Fruit fly (Drosophila melanogaster): ENCODE results near the gene CG33635.

Gene CG33635

DNA sequence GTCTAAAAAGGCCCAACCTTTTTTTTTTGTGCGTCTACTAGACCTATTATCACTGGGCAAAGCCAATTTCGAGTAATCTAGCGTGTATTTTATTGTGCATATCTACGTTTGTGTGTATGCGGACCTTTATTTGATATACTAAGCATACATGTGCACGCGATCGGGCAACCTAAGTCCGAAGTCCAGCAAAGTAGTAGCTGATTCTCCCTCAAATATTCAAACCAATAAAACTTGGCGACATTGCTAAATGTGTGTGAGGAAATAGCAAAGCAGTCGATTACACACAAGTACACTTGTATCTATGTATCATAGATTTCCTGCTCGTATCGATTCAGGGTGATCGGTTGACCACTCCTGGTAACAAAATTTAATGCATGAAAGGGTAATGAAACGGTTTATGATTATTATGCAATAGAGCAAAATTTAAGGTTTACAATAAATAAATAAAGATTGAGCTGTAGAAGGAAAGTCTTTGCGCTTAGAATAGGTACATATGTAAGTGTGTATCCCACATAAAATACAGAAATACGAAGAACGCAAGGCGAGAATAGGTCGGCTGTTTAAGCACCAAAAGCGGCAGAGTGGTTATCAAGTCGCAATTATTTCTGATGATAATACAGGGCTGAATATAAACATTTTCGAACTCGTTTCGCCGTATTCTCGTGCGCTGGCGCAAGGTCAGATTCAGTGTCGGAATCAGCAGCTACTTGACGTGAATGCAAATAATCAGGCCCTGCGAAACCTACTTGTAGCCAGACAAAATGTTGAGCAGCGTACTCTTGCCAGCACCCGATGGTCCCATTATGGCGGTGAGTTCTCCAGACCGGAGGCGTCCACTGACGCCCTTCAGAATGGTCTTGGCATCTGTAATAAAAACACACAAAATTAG lies 32.9 kb downstream of the CG33635 start (continued):
- peak; percentile 12 for TF ChIP-seq CTCF (GFP tag; optimal IDR thresholded peaks at IDR 0.05)
- peak in 1 of 2 experiments; percentile 81 for TF ChIP-seq eve (GFP tag; optimal IDR thresholded peaks at IDR 0.05)
- peak; percentile 90 for TF ChIP-seq mirr (GFP tag; optimal IDR thresholded peaks at IDR 0.05)
- no peak for TF ChIP-seq CG12155 (GFP tag; optimal IDR thresholded peaks at IDR 0.05)
- peak; percentile 21 for TF ChIP-seq CG15514 (GFP tag; optimal IDR thresholded peaks at IDR 0.05)
- TF ChIP-seq dm (GFP tag; optimal IDR thresholded peaks at IDR 0.05): no peak
- no peak for TF ChIP-seq CG11398 (GFP tag; optimal IDR thresholded peaks at IDR 0.05)
- TF ChIP-seq Pdp1 (GFP tag; optimal IDR thresholded peaks at IDR 0.05): peak in 1 of 2 experiments; percentile 81
- TF ChIP-seq CG4424 (GFP tag; optimal IDR thresholded peaks at IDR 0.05): no peak
- TF ChIP-seq CG11504 (tag; optimal IDR thresholded peaks at IDR 0.05): no peak
- TF ChIP-seq cwo (GFP tag; optimal IDR thresholded peaks at IDR 0.05): peak; percentile 35
- no peak for TF ChIP-seq CG13775 (GFP tag; optimal IDR thresholded peaks at IDR 0.05)
- peak; percentile 48 for TF ChIP-seq lab (GFP tag; optimal IDR thresholded peaks at IDR 0.05)
- TF ChIP-seq CG10543 (GFP tag; optimal IDR thresholded peaks at IDR 0.05): peak; percentile 25
- TF ChIP-seq CG13296 (GFP tag; optimal IDR thresholded peaks at IDR 0.05): peak; percentile 59
- TF ChIP-seq exex (tag; optimal IDR thresholded peaks at IDR 0.05): peak; percentile 90
- peak; percentile 71 for TF ChIP-seq sug (tag; optimal IDR thresholded peaks at IDR 0.05)
- TF ChIP-seq chinmo (GFP tag; IDR thresholded peaks at IDR 0.05; ENCODE audit: partially characterized antibody): 0 out of 4 replicates have a peak, but pooled peaks have one; percentile 48
- TF ChIP-seq gsb (GFP tag; IDR thresholded peaks at IDR 0.05): no peak
- TF ChIP-seq hkb (optimal IDR thresholded peaks at IDR 0.05): no peak
- TF ChIP-seq hkb (GFP tag; IDR thresholded peaks at IDR 0.05): 0 out of 2 replicates have a peak, but pooled peaks have one; percentile 7
- TF ChIP-seq Dfd (GFP tag; optimal IDR thresholded peaks at IDR 0.05): no peak
- TF ChIP-seq CG8359 (GFP tag; optimal IDR thresholded peaks at IDR 0.05; ENCODE audit: borderline replicate concordance): no peak
- peak; percentile 11 for TF ChIP-seq Hmr (GFP tag; optimal IDR thresholded peaks at IDR 0.05)
- no peak for TF ChIP-seq CG17328 (GFP tag; IDR thresholded peaks at IDR 0.05)

- TF ChIP-seq Pdp1 (GFP tag; optimal IDR thresholded peaks at IDR 0.05) (peak in 1 of 2 experiments; percentile 57), Med (GFP tag) (no peak)
These were observed 35.5 kb downstream of the CG33635 start for dm6 chr2L:123007-123327.

- TF ChIP-seq NfI (GFP tag; optimal IDR thresholded peaks at IDR 0.05): no peak
- TF ChIP-seq D19B (GFP tag; optimal IDR thresholded peaks at IDR 0.05): peak; percentile 95
- no peak for TF ChIP-seq zfh2 (GFP tag; optimal IDR thresholded peaks at IDR 0.05)
- TF ChIP-seq CTCF (GFP tag; optimal IDR thresholded peaks at IDR 0.05): peak; percentile 94
- peak in 1 of 2 experiments; percentile 55 for TF ChIP-seq eve (GFP tag; optimal IDR thresholded peaks at IDR 0.05)
- peak; percentile 50 for TF ChIP-seq Ets65A (GFP tag)
- TF ChIP-seq gsb (GFP tag; IDR thresholded peaks at IDR 0.05): no peak
- peak; percentile 96 for TF ChIP-seq Myb (GFP tag; optimal IDR thresholded peaks at IDR 0.05)
- no peak for TF ChIP-seq NC2α (GFP tag; optimal IDR thresholded peaks at IDR 0.05)
- peak; percentile 68 for TF ChIP-seq Med (GFP tag)
- TF ChIP-seq ranshi (GFP tag; IDR thresholded peaks at IDR 0.05): 0 out of 2 replicates have a peak, but pooled peaks have one; percentile 9
- TF ChIP-seq bbx (GFP tag; IDR thresholded peaks at IDR 0.05; ENCODE audit: partially characterized antibody): peak; percentile 15; the same call in 1 of the 2 replicates
- TF ChIP-seq ci (GFP tag; IDR thresholded peaks at IDR 0.05): 0 out of 3 replicates have a peak, but pooled peaks have one; percentile 6
- TF ChIP-seq stc (GFP tag; IDR thresholded peaks at IDR 0.05): no peak
- peak; percentile 26 for TF ChIP-seq CG13894 (tag; optimal IDR thresholded peaks at IDR 0.05)
These were observed 36.1 kb downstream of the CG33635 start for dm6 chr2L:122167-123006.
